Fruit fly (Drosophila melanogaster): Measurements from ENCODE around the gene vers.
A peak's percentile ranks its signal among the peaks of the same experiment; 100 is the strongest.

vers gene

dm6 chr3L:12112967-12113366, 2.9 kb upstream of the vers start:
- TF ChIP-seq Crg-1 (GFP tag; optimal IDR thresholded peaks at IDR 0.05) (no peak), CG1620 (GFP tag; optimal IDR thresholded peaks at IDR 0.05) (no peak), cic (GFP tag; optimal IDR thresholded peaks at IDR 0.05) (no peak), CG7045 (GFP tag; optimal IDR thresholded peaks at IDR 0.05) (no peak), bab1 (GFP tag; optimal IDR thresholded peaks at IDR 0.05) (no peak), tj (GFP tag; optimal IDR thresholded peaks at IDR 0.05) (no peak)

- no peak for TF ChIP-seq CG12768 (GFP tag; optimal IDR thresholded peaks at IDR 0.05)
- no peak for TF ChIP-seq CG5204 (GFP tag; optimal IDR thresholded peaks at IDR 0.05)
- TF ChIP-seq tj (GFP tag; optimal IDR thresholded peaks at IDR 0.05), result no peak
- TF ChIP-seq CG1620 (GFP tag; optimal IDR thresholded peaks at IDR 0.05), result no peak
- TF ChIP-seq Crg-1 (GFP tag; optimal IDR thresholded peaks at IDR 0.05), result no peak
- TF ChIP-seq kay (GFP tag; ENCODE audit: borderline replicate concordance), result no peak
- TF ChIP-seq Hr96 (GFP tag; optimal IDR thresholded peaks at IDR 0.05), result no peak
These were observed 2.3 kb upstream of the vers start for dm6 chr3L:12113589-12113988.

dm6 chr3L:12114188-12114587, 1.7 kb upstream of the vers start:
- TF ChIP-seq CG1620 (GFP tag; optimal IDR thresholded peaks at IDR 0.05), result no peak
- TF ChIP-seq Hr96 (GFP tag; optimal IDR thresholded peaks at IDR 0.05), result no peak
- no peak for TF ChIP-seq CG7045 (GFP tag; optimal IDR thresholded peaks at IDR 0.05)
- TF ChIP-seq Crg-1 (GFP tag; optimal IDR thresholded peaks at IDR 0.05), result no peak
- TF ChIP-seq cnc (optimal IDR thresholded peaks at IDR 0.05), result no peak
- TF ChIP-seq kay (GFP tag; ENCODE audit: borderline replicate concordance), result no peak
- no peak for TF ChIP-seq Clk (GFP tag; optimal IDR thresholded peaks at IDR 0.05)
- no peak for TF ChIP-seq CG12768 (GFP tag; optimal IDR thresholded peaks at IDR 0.05)
- no peak for TF ChIP-seq CG5204 (GFP tag; optimal IDR thresholded peaks at IDR 0.05)
- TF ChIP-seq CG7101 (tag; optimal IDR thresholded peaks at IDR 0.05), result no peak
- TF ChIP-seq toe (GFP tag; optimal IDR thresholded peaks at IDR 0.05), result no peak
- no peak for TF ChIP-seq CG11617 (GFP tag; optimal IDR thresholded peaks at IDR 0.05)
- no peak for TF ChIP-seq cic (GFP tag; optimal IDR thresholded peaks at IDR 0.05)
- no peak for TF ChIP-seq CG14711 (tag; optimal IDR thresholded peaks at IDR 0.05)
- no peak for TF ChIP-seq ovo (GFP tag; optimal IDR thresholded peaks at IDR 0.05)
- TF ChIP-seq pad (GFP tag; optimal IDR thresholded peaks at IDR 0.05), result no peak
- TF ChIP-seq CG33017 (tag; optimal IDR thresholded peaks at IDR 0.05), result no peak
- no peak for TF ChIP-seq bab1 (GFP tag; optimal IDR thresholded peaks at IDR 0.05)
- no peak for TF ChIP-seq Mnt (GFP tag; optimal IDR thresholded peaks at IDR 0.05)

- no peak for TF ChIP-seq Crg-1 (GFP tag; optimal IDR thresholded peaks at IDR 0.05)
- TF ChIP-seq Mnt (GFP tag; optimal IDR thresholded peaks at IDR 0.05), result no peak
- TF ChIP-seq CG11617 (GFP tag; optimal IDR thresholded peaks at IDR 0.05), result no peak
- TF ChIP-seq CG33017 (tag; optimal IDR thresholded peaks at IDR 0.05), result no peak
- TF ChIP-seq CG5204 (GFP tag; optimal IDR thresholded peaks at IDR 0.05), result no peak
- no peak for TF ChIP-seq CG7045 (GFP tag; optimal IDR thresholded peaks at IDR 0.05)
- TF ChIP-seq toe (GFP tag; optimal IDR thresholded peaks at IDR 0.05), result no peak
- TF ChIP-seq pad (GFP tag; optimal IDR thresholded peaks at IDR 0.05), result no peak
- TF ChIP-seq CG12768 (GFP tag; optimal IDR thresholded peaks at IDR 0.05), result no peak
- no peak for TF ChIP-seq Clk (GFP tag; optimal IDR thresholded peaks at IDR 0.05)
- no peak for TF ChIP-seq cnc (optimal IDR thresholded peaks at IDR 0.05)
- no peak for TF ChIP-seq tj (GFP tag; optimal IDR thresholded peaks at IDR 0.05)
- TF ChIP-seq CG1620 (GFP tag; optimal IDR thresholded peaks at IDR 0.05), result no peak
- TF ChIP-seq bab1 (GFP tag; optimal IDR thresholded peaks at IDR 0.05), result no peak
- TF ChIP-seq ovo (GFP tag; optimal IDR thresholded peaks at IDR 0.05), result no peak
- no peak for TF ChIP-seq CG7101 (tag; optimal IDR thresholded peaks at IDR 0.05)
- TF ChIP-seq CG14711 (tag; optimal IDR thresholded peaks at IDR 0.05), result no peak
- no peak for TF ChIP-seq cic (GFP tag; optimal IDR thresholded peaks at IDR 0.05)
- TF ChIP-seq Hr96 (GFP tag; optimal IDR thresholded peaks at IDR 0.05), result no peak
These were observed 798 bp upstream of the vers start for dm6 chr3L:12115103-12115502.

dm6 chr3L:12118156-12118555, 2.3 kb downstream of the vers start, which contains the start of gene ssp:
Gene ssp, plus strand, starts transcription at chr3L:12118257.
- TF ChIP-seq Mnt (GFP tag; optimal IDR thresholded peaks at IDR 0.05), result peak; percentile 1
- no peak for TF ChIP-seq CG12768 (GFP tag; optimal IDR thresholded peaks at IDR 0.05)
- TF ChIP-seq Clk (GFP tag; optimal IDR thresholded peaks at IDR 0.05), result no peak
- TF ChIP-seq CG7101 (tag; optimal IDR thresholded peaks at IDR 0.05), result no peak

- no peak for TF ChIP-seq cnc (optimal IDR thresholded peaks at IDR 0.05)
- no peak for TF ChIP-seq Clk (GFP tag; optimal IDR thresholded peaks at IDR 0.05)
- no peak for TF ChIP-seq CG7101 (tag; optimal IDR thresholded peaks at IDR 0.05)
- no peak for TF ChIP-seq Crg-1 (GFP tag; optimal IDR thresholded peaks at IDR 0.05)
- TF ChIP-seq CG12768 (GFP tag; optimal IDR thresholded peaks at IDR 0.05), result no peak
- no peak for TF ChIP-seq Hr96 (GFP tag; optimal IDR thresholded peaks at IDR 0.05)
- TF ChIP-seq CG11617 (GFP tag; optimal IDR thresholded peaks at IDR 0.05), result no peak
- no peak for TF ChIP-seq CG7045 (GFP tag; optimal IDR thresholded peaks at IDR 0.05)
- TF ChIP-seq tj (GFP tag; optimal IDR thresholded peaks at IDR 0.05), result no peak
- no peak for TF ChIP-seq CG33017 (tag; optimal IDR thresholded peaks at IDR 0.05)
- no peak for TF ChIP-seq Mnt (GFP tag; optimal IDR thresholded peaks at IDR 0.05)
These were observed 2.7 kb downstream of the vers start for dm6 chr3L:12118631-12119030.

- no peak for TF ChIP-seq Clk (GFP tag; optimal IDR thresholded peaks at IDR 0.05)
- TF ChIP-seq cic (GFP tag; optimal IDR thresholded peaks at IDR 0.05), result no peak
- no peak for TF ChIP-seq pad (GFP tag; optimal IDR thresholded peaks at IDR 0.05)
- peak; percentile 3 for TF ChIP-seq CG14711 (tag; optimal IDR thresholded peaks at IDR 0.05)
- no peak for TF ChIP-seq CG11617 (GFP tag; optimal IDR thresholded peaks at IDR 0.05)
- no peak for TF ChIP-seq Mnt (GFP tag; optimal IDR thresholded peaks at IDR 0.05)
- no peak for TF ChIP-seq CG12768 (GFP tag; optimal IDR thresholded peaks at IDR 0.05)
- TF ChIP-seq kay (GFP tag; ENCODE audit: borderline replicate concordance), result no peak
- peak; percentile 25 for TF ChIP-seq bab1 (GFP tag; optimal IDR thresholded peaks at IDR 0.05)
- TF ChIP-seq CG7101 (tag; optimal IDR thresholded peaks at IDR 0.05), result no peak
- TF ChIP-seq cnc (optimal IDR thresholded peaks at IDR 0.05), result no peak
- TF ChIP-seq ovo (GFP tag; optimal IDR thresholded peaks at IDR 0.05), result no peak
- no peak for TF ChIP-seq tj (GFP tag; optimal IDR thresholded peaks at IDR 0.05)
These were observed 4.1 kb downstream of the vers start, which contains the start of gene CG11560 for dm6 chr3L:12119875-12120485. Gene CG11560, plus strand, starts transcription at chr3L:12120019.

Data from whole organism, adult.